Fruit fly (Drosophila melanogaster) S2 (cell line): ENCODE data around the gene Trf4-2.

Source experiments
- CG8478 ChIP-seq: fragments of >200 bp; optimal IDR thresholded peaks from 2 replicates; lab custom pipeline; 2018
- CTCF ChIP-seq, 2 experiments: fragments of >200 bp; optimal IDR thresholded peaks; 2 replicates each; lab custom pipeline; 2018

Gene Trf4-2

DNA sequence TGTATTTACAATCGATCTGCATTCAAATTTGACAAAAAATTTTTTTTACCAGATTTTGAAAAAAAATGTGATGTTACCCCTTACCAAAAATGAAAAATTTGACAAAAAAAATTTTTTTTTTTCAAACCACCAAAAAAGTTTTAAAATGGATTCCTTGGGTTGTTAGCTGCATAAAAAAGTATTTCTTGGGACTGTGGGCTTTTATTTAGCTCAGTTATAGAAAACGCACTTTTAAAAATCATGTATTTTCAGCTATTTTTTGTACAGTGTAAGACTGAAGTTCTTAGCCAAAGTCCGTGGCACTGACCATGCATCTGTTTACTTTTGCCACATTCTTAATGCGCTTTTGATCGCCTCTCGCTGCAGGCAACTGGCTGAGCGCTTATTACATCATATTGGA is 40.4 kb downstream of the Trf4-2 start:
- TF ChIP-seq CG8478 (lab: Kevin White, UChicago) (no peak), CTCF (optimal IDR thresholded peaks at IDR 0.05; lab: Kevin White, UChicago) (no peak)

DNA sequence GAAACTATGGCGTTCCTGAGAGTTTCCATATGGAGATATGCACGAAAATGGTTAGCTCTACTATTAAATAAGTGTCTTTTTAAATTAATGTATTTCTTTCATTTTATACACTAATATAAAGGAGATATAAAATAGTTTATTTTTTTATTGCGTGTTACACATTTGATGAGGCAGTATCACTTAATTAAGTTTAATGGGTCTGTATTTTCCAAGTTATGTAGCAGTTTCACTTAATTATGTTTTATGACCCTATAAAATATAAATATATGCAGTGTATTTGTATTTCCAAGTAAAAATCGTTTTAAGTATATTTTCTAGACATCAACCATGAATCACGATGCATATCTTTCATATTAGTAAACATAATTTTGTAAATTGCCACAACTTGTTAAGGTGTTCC is 41.6 kb downstream of the Trf4-2 start:
- no peak for TF ChIP-seq CTCF (optimal IDR thresholded peaks at IDR 0.05; lab: Kevin White, UChicago)
- no peak for TF ChIP-seq CG8478 (lab: Kevin White, UChicago)

dm6 chr3R:24968015-24968414 is 43.0 kb downstream of the Trf4-2 start:
- no peak for TF ChIP-seq CG8478 (lab: Kevin White, UChicago)

DNA sequence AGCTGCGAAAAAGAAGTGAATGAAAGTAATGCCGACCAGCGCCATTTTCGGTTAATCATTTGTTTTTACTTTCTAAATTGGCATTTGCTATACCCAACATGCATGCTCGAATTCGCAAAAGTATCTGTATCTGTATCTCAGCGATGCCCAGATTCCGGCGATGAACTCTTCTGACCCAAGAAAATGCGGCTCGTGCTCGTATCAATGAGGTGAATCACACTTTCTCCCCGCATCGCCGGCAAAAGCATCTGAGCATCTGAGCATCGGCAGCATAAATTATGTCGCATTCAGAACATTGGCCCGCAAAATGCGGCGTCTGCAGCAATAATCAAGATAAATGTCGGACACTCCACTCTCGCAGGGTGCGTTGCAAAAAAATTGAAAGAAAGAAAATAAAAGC is 43.9 kb downstream of the Trf4-2 start:
- no peak for TF ChIP-seq CTCF (optimal IDR thresholded peaks at IDR 0.05; lab: Kevin White, UChicago)
- no peak for TF ChIP-seq CG8478 (lab: Kevin White, UChicago)

- TF ChIP-seq CTCF (optimal IDR thresholded peaks at IDR 0.05; lab: Kevin White, UChicago) (no peak), CG8478 (lab: Kevin White, UChicago) (no peak)
Observed at dm6 chr3R:24970323-24971067, 45.5 kb downstream of the Trf4-2 start.

DNA sequence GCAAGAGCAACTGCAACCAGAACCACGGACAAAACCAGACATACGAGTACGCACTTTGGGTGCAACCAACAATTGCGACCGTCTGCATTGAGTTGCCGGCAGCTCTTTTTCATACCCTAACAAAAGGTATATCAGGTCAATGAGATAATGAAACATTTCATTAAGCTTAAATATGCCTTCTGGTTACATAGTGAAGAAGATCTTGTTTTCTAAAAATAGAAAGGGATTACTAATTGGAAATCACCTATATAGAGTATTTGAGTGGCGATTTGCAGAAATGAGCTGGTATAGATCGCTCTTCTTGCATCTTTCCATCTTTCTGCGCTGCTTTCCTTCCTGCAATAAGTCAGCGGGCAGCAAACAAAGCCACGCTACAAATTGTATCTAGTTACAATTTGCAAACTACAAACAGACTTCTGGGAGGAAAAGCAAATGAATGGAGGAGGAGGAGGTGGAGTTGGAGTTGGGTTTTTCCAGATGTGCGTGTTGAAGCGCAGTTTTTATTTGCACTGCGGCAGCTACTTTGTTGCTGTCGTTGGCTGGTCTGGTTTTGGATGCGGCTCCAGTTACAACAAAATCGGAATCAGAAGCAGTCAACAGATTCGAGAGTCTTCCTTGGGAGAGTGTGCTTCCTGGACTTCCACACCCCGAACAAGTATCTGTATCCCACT is 49.9 kb downstream of the Trf4-2 start:
- TF ChIP-seq CG8478 (lab: Kevin White, UChicago) (no peak), CTCF (optimal IDR thresholded peaks at IDR 0.05; lab: Kevin White, UChicago) (no peak)

DNA sequence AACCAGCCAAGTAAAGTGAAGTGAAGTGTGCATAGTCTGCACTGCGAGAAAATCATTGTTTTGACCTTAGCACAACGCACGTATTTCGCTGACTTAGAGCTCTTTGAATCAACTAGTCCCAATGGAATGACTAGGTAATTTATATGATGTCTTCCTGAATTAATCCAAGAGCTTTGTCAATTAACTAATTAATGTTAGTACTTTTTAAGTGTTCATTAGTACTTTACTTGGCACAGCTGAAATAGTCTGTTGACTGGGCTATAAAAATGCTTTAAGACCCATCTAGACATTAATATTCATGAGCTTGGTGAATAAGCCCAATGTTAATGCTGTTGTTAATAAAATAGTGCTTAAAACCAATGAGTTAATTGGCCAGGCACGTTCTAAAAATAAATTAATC is 51.1 kb downstream of the Trf4-2 start:
- TF ChIP-seq CTCF (optimal IDR thresholded peaks at IDR 0.05; lab: Kevin White, UChicago) (no peak), CG8478 (lab: Kevin White, UChicago) (no peak)
